Fruit fly (Drosophila melanogaster): Measurements from ENCODE around the gene CG9471.

CG9471 gene

DNA sequence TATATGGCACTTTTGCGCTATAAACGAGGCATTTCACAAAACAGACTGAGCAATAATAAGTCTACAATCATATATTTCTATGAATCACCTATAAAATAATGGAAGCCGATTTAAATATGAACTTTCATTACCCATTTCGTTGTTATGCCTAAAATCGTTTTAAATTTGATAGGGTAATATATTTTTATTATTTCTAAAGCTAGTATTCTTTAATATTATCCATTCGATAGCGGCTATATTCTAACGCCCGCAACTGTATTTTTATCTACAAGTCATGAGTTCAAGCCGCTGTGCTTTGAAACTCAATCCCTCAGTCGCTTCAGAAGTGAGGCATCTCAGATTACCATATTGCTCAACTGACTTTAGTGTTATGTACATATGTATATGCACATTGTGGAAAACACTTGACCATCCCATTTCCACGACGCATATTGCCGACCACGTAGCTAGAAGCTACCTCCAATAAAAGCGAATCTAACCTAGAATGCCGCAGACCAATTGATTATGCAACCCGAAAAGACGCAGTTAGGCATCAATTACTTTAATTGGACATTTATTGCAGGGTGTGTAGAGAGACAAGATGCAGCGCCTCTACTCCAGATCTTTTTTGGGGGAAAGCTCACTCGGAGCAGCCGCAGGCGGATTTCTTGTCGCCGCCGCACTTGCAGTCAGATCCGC is 12.0 kb upstream of the CG9471 start:
- TF ChIP-seq GATAd (GFP tag; optimal IDR thresholded peaks at IDR 0.05) (no peak), Hnf4 (GFP tag; optimal IDR thresholded peaks at IDR 0.05) (peak; percentile 33)

DNA sequence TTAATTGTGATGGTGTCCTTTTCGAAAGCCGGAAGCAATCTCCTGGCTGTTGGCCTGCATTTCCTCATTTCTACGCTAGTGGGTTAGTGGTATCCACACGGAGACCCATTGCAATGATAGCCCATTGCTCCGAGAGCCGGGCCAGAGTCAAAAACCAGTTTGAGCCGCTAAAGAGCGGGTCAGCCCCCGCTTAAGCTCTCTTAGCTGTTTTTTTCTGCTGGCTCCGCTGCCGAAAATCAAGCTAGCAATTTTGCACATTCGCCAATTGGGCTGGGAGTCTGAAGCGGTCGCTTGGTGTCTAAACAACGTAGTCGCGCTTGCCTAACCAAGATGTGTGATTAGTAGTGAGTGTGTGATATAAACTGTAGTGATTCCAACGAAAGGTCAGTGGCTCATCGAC is 8.4 kb upstream of the CG9471 start, which contains the start of gene CG12947:
Gene CG12947 (plus strand): TSS at position 301 of the 400 bp plus-strand sequence.
- no peak for TF ChIP-seq GATAd (GFP tag; optimal IDR thresholded peaks at IDR 0.05)
- no peak for TF ChIP-seq Rel (GFP tag; optimal IDR thresholded peaks at IDR 0.05)
- no peak for TF ChIP-seq Rel (tag; optimal IDR thresholded peaks at IDR 0.05)
- TF ChIP-seq Jra (GFP tag; optimal IDR thresholded peaks at IDR 0.05), result no peak
- no peak for TF ChIP-seq CG32264 (GFP tag; optimal IDR thresholded peaks at IDR 0.05)
- no peak for TF ChIP-seq HLH106 (tag; optimal IDR thresholded peaks at IDR 0.05)
- no peak for TF ChIP-seq CrebA (GFP tag; optimal IDR thresholded peaks at IDR 0.05; ENCODE audit: borderline replicate concordance)
- no peak for TF ChIP-seq N (GFP tag; optimal IDR thresholded peaks at IDR 0.05)
- no peak for TF ChIP-seq ey (GFP tag; optimal IDR thresholded peaks at IDR 0.05)
- TF ChIP-seq Mio (GFP tag; optimal IDR thresholded peaks at IDR 0.05), result no peak
- no peak for TF ChIP-seq psq (GFP tag; optimal IDR thresholded peaks at IDR 0.05)
- TF ChIP-seq Sp1 (GFP tag; optimal IDR thresholded peaks at IDR 0.05), result no peak
- no peak for TF ChIP-seq Dif (GFP tag; optimal IDR thresholded peaks at IDR 0.05; ENCODE audit: partially characterized antibody)
- TF ChIP-seq tai (GFP tag; optimal IDR thresholded peaks at IDR 0.05), result no peak
- no peak for TF ChIP-seq Hr78 (GFP tag; optimal IDR thresholded peaks at IDR 0.05)
- TF ChIP-seq dl (GFP tag; optimal IDR thresholded peaks at IDR 0.05; ENCODE audit: insufficient read depth in 1 of 2, partially characterized antibody in 2 of 2), result no peak
- no peak for TF ChIP-seq dmrt93B (GFP tag; optimal IDR thresholded peaks at IDR 0.05)
- no peak for TF ChIP-seq dsf (GFP tag; optimal IDR thresholded peaks at IDR 0.05; ENCODE audit: borderline replicate concordance)
- no peak for TF ChIP-seq brk (GFP tag; optimal IDR thresholded peaks at IDR 0.05)
- no peak for TF ChIP-seq CG9705 (GFP tag; optimal IDR thresholded peaks at IDR 0.05)
- TF ChIP-seq br (GFP tag; optimal IDR thresholded peaks at IDR 0.05), result no peak

- TF ChIP-seq lola (GFP tag; optimal IDR thresholded peaks at IDR 0.05) (no peak), Sp1 (GFP tag; optimal IDR thresholded peaks at IDR 0.05) (peak; percentile 72), h (GFP tag; optimal IDR thresholded peaks at IDR 0.05) (peak; percentile 86), dsf (GFP tag; optimal IDR thresholded peaks at IDR 0.05; ENCODE audit: borderline replicate concordance) (peak; percentile 48), tai (GFP tag; optimal IDR thresholded peaks at IDR 0.05) (no peak), jim (GFP tag; optimal IDR thresholded peaks at IDR 0.05) (peak; percentile 92), Dfd (GFP tag; optimal IDR thresholded peaks at IDR 0.05) (no peak), dmrt93B (GFP tag; optimal IDR thresholded peaks at IDR 0.05) (peak; percentile 74), Rel (GFP tag; optimal IDR thresholded peaks at IDR 0.05) (no peak), Rel (tag; optimal IDR thresholded peaks at IDR 0.05) (peak; percentile 69), fru (GFP tag; optimal IDR thresholded peaks at IDR 0.05) (peak; percentile 72), Hnf4 (GFP tag; optimal IDR thresholded peaks at IDR 0.05) (peak; percentile 84), sv (GFP tag; optimal IDR thresholded peaks at IDR 0.05) (peak; percentile 83), ey (GFP tag; optimal IDR thresholded peaks at IDR 0.05) (peak; percentile 77), HLH106 (tag; optimal IDR thresholded peaks at IDR 0.05) (peak; percentile 72), pan (optimal IDR thresholded peaks at IDR 0.05) (no peak), Abd-B (GFP tag; optimal IDR thresholded peaks at IDR 0.05) (no peak), rgr (GFP tag; optimal IDR thresholded peaks at IDR 0.05) (peak; percentile 87), N (GFP tag; optimal IDR thresholded peaks at IDR 0.05) (no peak), woc (GFP tag; optimal IDR thresholded peaks at IDR 0.05) (no peak), dl (GFP tag; optimal IDR thresholded peaks at IDR 0.05; ENCODE audit: insufficient read depth in 1 of 2, partially characterized antibody in 2 of 2) (no peak), psq (GFP tag; optimal IDR thresholded peaks at IDR 0.05) (peak; percentile 68), OdsH (GFP tag; optimal IDR thresholded peaks at IDR 0.05) (peak; percentile 73), Hr83 (GFP tag; optimal IDR thresholded peaks at IDR 0.05; ENCODE audit: poor library complexity, severe bottlenecking) (peak; percentile 98), foxo (GFP tag; optimal IDR thresholded peaks at IDR 0.05) (peak in 1 of 2 experiments; percentile 91), Jra (GFP tag; optimal IDR thresholded peaks at IDR 0.05) (peak; percentile 67), Dif (GFP tag; optimal IDR thresholded peaks at IDR 0.05; ENCODE audit: partially characterized antibody) (peak; percentile 28), br (GFP tag; optimal IDR thresholded peaks at IDR 0.05) (peak; percentile 83), Myc (optimal IDR thresholded peaks at IDR 0.05) (peak; percentile 70), CG9705 (GFP tag; optimal IDR thresholded peaks at IDR 0.05) (peak; percentile 85)
Measured at dm6 chr3R:9777941-9778360, 6.6 kb upstream of the CG9471 start, which contains the start of gene RpS29. RpS29 (plus strand) TSS chr3R:9778042.

All from whole organism, wandering third instar larva.